Fruit fly (Drosophila melanogaster) whole organism, embryonic: ENCODE data around the gene CG7675.

Experiments
- Blimp-1 ChIP-seq: fragments of 200-800 bp; sonication (Bioruptor generic); optimal IDR thresholded peaks from 3 replicates; lab custom pipeline; 2018; ENCODE audit warnings: missing biosample characterization, missing genetic modification characterization, mild to moderate bottlenecking, moderate library complexity, missing genetic modification reagents
- Bteb2 ChIP-seq: fragments of 200-800 bp; sonication (Bioruptor generic); optimal IDR thresholded peaks from 2 replicates; lab custom pipeline; 2016; ENCODE audit warnings: missing biosample characterization, missing genetic modification characterization
- CG10209 ChIP-seq: fragments of 200-800 bp; sonication (Bioruptor generic); optimal IDR thresholded peaks from 3 replicates; lab custom pipeline; 2017; ENCODE audit warnings: missing biosample characterization, mild to moderate bottlenecking, missing genetic modification characterization, missing genetic modification reagents
- CG10543 ChIP-seq: fragments of 200-800 bp; sonication (Bioruptor generic); optimal IDR thresholded peaks from 3 replicates; lab custom pipeline; 2017; ENCODE audit warnings: missing biosample characterization, mild to moderate bottlenecking, missing genetic modification characterization, moderate library complexity
- CG11696 ChIP-seq: fragments of 200-800 bp; sonication (Bioruptor generic); IDR thresholded peaks from 2 replicates; pipeline ENCODE4 v1.3.6; 2022; ENCODE audit warnings: missing biosample characterization, missing genetic modification characterization
- CG1233 ChIP-seq: fragments of 200-800 bp; sonication (Bioruptor generic); optimal IDR thresholded peaks from 4 replicates; lab custom pipeline; 2018; ENCODE audit warnings: missing biosample characterization, mild to moderate bottlenecking, missing genetic modification characterization
- CG12942 ChIP-seq: fragments of 200-800 bp; sonication (Bioruptor generic); optimal IDR thresholded peaks from 3 replicates; lab custom pipeline; 2016; ENCODE audit warnings: missing biosample characterization, missing genetic modification characterization
- CG14014 ChIP-seq: fragments of 200-800 bp; sonication (Bioruptor generic); IDR thresholded peaks from 2 replicates; pipeline ENCODE4 v1.3.6; 2022; ENCODE audit warnings: missing biosample characterization, missing genetic modification characterization
- CG1602 ChIP-seq: fragments of 200-800 bp; sonication (Bioruptor generic); optimal IDR thresholded peaks from 3 replicates; lab custom pipeline; 2016; ENCODE audit warnings: missing biosample characterization, missing genetic modification characterization
- CG17612 ChIP-seq: fragments of 200-800 bp; sonication (Bioruptor generic); IDR thresholded peaks from 2 replicates; pipeline ENCODE4 v1.3.6; 2022; ENCODE audit warnings: missing biosample characterization, missing genetic modification characterization
- CG17912 ChIP-seq: fragments of 200-800 bp; sonication (Bioruptor generic); optimal IDR thresholded peaks from 2 replicates; lab custom pipeline; 2018; ENCODE audit warnings: missing biosample characterization, mild to moderate bottlenecking, missing genetic modification characterization
- CG18599 ChIP-seq: fragments of 200-800 bp; sonication (Bioruptor generic); optimal IDR thresholded peaks from 3 replicates; lab custom pipeline; 2017; ENCODE audit warnings: missing biosample characterization, missing genetic modification characterization, mild to moderate bottlenecking, moderate library complexity, missing genetic modification reagents
- CG2129 ChIP-seq: fragments of 200-800 bp; sonication (Bioruptor generic); IDR thresholded peaks from 2 replicates; pipeline ENCODE4 v1.3.6; 2022; ENCODE audit warnings: missing biosample characterization, missing genetic modification characterization; ENCODE audit not compliant: partially characterized antibody
- CG30020 ChIP-seq: fragments of 200-800 bp; optimal IDR thresholded peaks from 2 replicates; lab custom pipeline; 2019; ENCODE audit warnings: missing biosample characterization, mild to moderate bottlenecking, missing genetic modification characterization, moderate library complexity
- CG30431 ChIP-seq: fragments of 200-800 bp; sonication (Bioruptor generic); optimal IDR thresholded peaks from 2 replicates; lab custom pipeline; 2017; ENCODE audit warnings: missing biosample characterization, missing genetic modification characterization
- CG32772 ChIP-seq: fragments of 200-800 bp; sonication (Bioruptor generic); IDR thresholded peaks from 2 replicates; pipeline ENCODE4 v1.3.6; 2022; ENCODE audit warnings: missing biosample characterization, missing genetic modification characterization
- CG33213 ChIP-seq: fragments of 200-800 bp; sonication (Bioruptor generic); optimal IDR thresholded peaks from 3 replicates; lab custom pipeline; 2016; ENCODE audit warnings: missing biosample characterization, missing genetic modification characterization
- CG4617 ChIP-seq: fragments of 200-800 bp; sonication (Bioruptor generic); optimal IDR thresholded peaks from 3 replicates; lab custom pipeline; 2016; ENCODE audit warnings: missing biosample characterization, missing genetic modification characterization, borderline replicate concordance
- CG4707 ChIP-seq: fragments of 200-800 bp; sonication (Bioruptor generic); optimal IDR thresholded peaks from 2 replicates; lab custom pipeline; 2018; ENCODE audit warnings: missing biosample characterization, mild to moderate bottlenecking, missing genetic modification characterization, moderate library complexity
- CG7745 ChIP-seq: fragments of 200-800 bp; sonication (Bioruptor generic); optimal IDR thresholded peaks from 2 replicates; lab custom pipeline; 2018; ENCODE audit warnings: missing biosample characterization, mild to moderate bottlenecking, missing genetic modification characterization, moderate library complexity
- CG8089 ChIP-seq: fragments of 200-800 bp; sonication (Bioruptor generic); optimal IDR thresholded peaks from 3 replicates; lab custom pipeline; 2016; ENCODE audit warnings: missing biosample characterization, missing genetic modification characterization
- CG9609 ChIP-seq: fragments of 200-800 bp; sonication (Bioruptor generic); optimal IDR thresholded peaks from 3 replicates; lab custom pipeline; 2016; ENCODE audit warnings: missing biosample characterization, missing genetic modification characterization
- Camta ChIP-seq: fragments of 200-800 bp; sonication (Bioruptor generic); optimal IDR thresholded peaks from 2 replicates; lab custom pipeline; 2016; ENCODE audit warnings: missing biosample characterization, missing genetic modification characterization
- Dip3 ChIP-seq: fragments of 200-800 bp; sonication (Bioruptor generic); optimal IDR thresholded peaks from 3 replicates; lab custom pipeline; 2016; ENCODE audit warnings: missing biosample characterization, missing genetic modification characterization
- Dll ChIP-seq: fragments of 200-800 bp; sonication (Bioruptor generic); IDR thresholded peaks from 4 replicates; pipeline ENCODE4 v1.3.6; 2022; ENCODE audit warnings: missing biosample characterization, missing genetic modification characterization; ENCODE audit not compliant: partially characterized antibody
- H2.0 ChIP-seq: fragments of 200-800 bp; sonication (Bioruptor generic); IDR thresholded peaks from 2 replicates; pipeline ENCODE4 v1.3.6; 2022; ENCODE audit warnings: missing biosample characterization, missing genetic modification characterization
- Hey ChIP-seq: fragments of 200-800 bp; sonication (Bioruptor generic); optimal IDR thresholded peaks from 3 replicates; lab custom pipeline; 2018; ENCODE audit warnings: missing biosample characterization, mild to moderate bottlenecking, missing genetic modification characterization
- HmgZ ChIP-seq: fragments of 200-800 bp; sonication (Bioruptor generic); optimal IDR thresholded peaks from 2 replicates; lab custom pipeline; 2018; ENCODE audit warnings: missing biosample characterization, mild to moderate bottlenecking, missing genetic modification characterization
- Jarid2 ChIP-seq: fragments of 200-800 bp; sonication (Bioruptor generic); optimal IDR thresholded peaks from 3 replicates; lab custom pipeline; 2017; ENCODE audit warnings: mild to moderate bottlenecking, missing biosample characterization, missing genetic modification reagents, missing genetic modification characterization
- Lpt ChIP-seq: fragments of >200 bp; optimal IDR thresholded peaks from 2 replicates; lab custom pipeline; 2018; ENCODE audit warnings: missing biosample characterization, missing genetic modification characterization
- Mes4 ChIP-seq: fragments of 200-800 bp; sonication (Bioruptor generic); optimal IDR thresholded peaks from 2 replicates; lab custom pipeline; 2016; ENCODE audit warnings: missing biosample characterization, missing genetic modification characterization
- Nf-YC ChIP-seq: fragments of 200-800 bp; optimal IDR thresholded peaks from 3 replicates; lab custom pipeline; 2019; ENCODE audit warnings: missing biosample characterization, mild to moderate bottlenecking, missing genetic modification characterization, moderate library complexity
- Oaz ChIP-seq: fragments of 200-800 bp; sonication (Bioruptor generic); IDR thresholded peaks from 2 replicates; pipeline ENCODE4 v1.3.6; 2022; ENCODE audit warnings: missing biosample characterization, missing genetic modification characterization
- Scr ChIP-seq: fragments of 200-800 bp; sonication (Bioruptor generic); IDR thresholded peaks from 2 replicates; pipeline ENCODE4 v1.3.6; 2022; ENCODE audit warnings: missing biosample characterization, missing genetic modification characterization; ENCODE audit not compliant: partially characterized antibody
- Sry-β ChIP-seq: fragments of 200-800 bp; sonication (Bioruptor generic); optimal IDR thresholded peaks from 2 replicates; lab custom pipeline; 2018; ENCODE audit warnings: missing biosample characterization, mild to moderate bottlenecking, missing genetic modification characterization, moderate library complexity
- bowl ChIP-seq: fragments of 200-800 bp; sonication (Bioruptor generic); IDR thresholded peaks from 2 replicates; pipeline ENCODE4 v1.3.6; 2022; ENCODE audit warnings: missing biosample characterization, missing genetic modification characterization
- bsh ChIP-seq, 2 experiments: fragments of 200-800 bp; sonication (Bioruptor generic); optimal IDR thresholded peaks; 2 replicates each; lab custom pipeline; 2017 to 2018; ENCODE audit warnings: mild to moderate bottlenecking in 2 of 2, missing biosample characterization in 2 of 2, missing genetic modification characterization in 2 of 2, moderate library complexity in 1 of 2
- chn ChIP-seq: fragments of 200-800 bp; sonication (Bioruptor generic); optimal IDR thresholded peaks from 2 replicates; lab custom pipeline; 2016; ENCODE audit warnings: missing biosample characterization, missing genetic modification characterization
- fd96Cb ChIP-seq: fragments of 200-800 bp; sonication (Bioruptor generic); optimal IDR thresholded peaks from 2 replicates; lab custom pipeline; 2018; ENCODE audit warnings: missing biosample characterization, mild to moderate bottlenecking, missing genetic modification characterization, moderate library complexity
- jigr1 ChIP-seq: fragments of 200-800 bp; sonication (Bioruptor generic); IDR thresholded peaks from 3 replicates; pipeline ENCODE4 v1.3.6; 2022; ENCODE audit warnings: missing biosample characterization, missing genetic modification characterization
- lab ChIP-seq: fragments of 200-800 bp; sonication (Bioruptor generic); optimal IDR thresholded peaks from 3 replicates; lab custom pipeline; 2017; ENCODE audit warnings: missing biosample characterization, missing genetic modification characterization, mild to moderate bottlenecking, moderate library complexity, missing genetic modification reagents
- lola ChIP-seq, 3 experiments: fragments of >200 bp in 2 of 3; fragments of 200-800 bp in 1 of 3; sonication (Bioruptor generic) in 1 of 3; optimal IDR thresholded peaks; 2 replicates each; lab custom pipeline; 2017 to 2019; ENCODE audit warnings: missing biosample characterization in 3 of 3, missing genetic modification characterization in 3 of 3, mild to moderate bottlenecking in 1 of 3, moderate library complexity in 1 of 3
- odd ChIP-seq: fragments of 200-800 bp; sonication (Bioruptor generic); optimal IDR thresholded peaks from 2 replicates; lab custom pipeline; 2017; ENCODE audit warnings: missing biosample characterization, mild to moderate bottlenecking, missing genetic modification characterization
- row ChIP-seq: fragments of 200-800 bp; sonication (Bioruptor generic); IDR thresholded peaks from 3 replicates; pipeline ENCODE4 v1.3.6; 2022; ENCODE audit warnings: missing biosample characterization, missing genetic modification characterization
- shn ChIP-seq: fragments of 200-800 bp; sonication (Bioruptor generic); optimal IDR thresholded peaks from 3 replicates; lab custom pipeline; 2016; ENCODE audit warnings: missing biosample characterization, missing genetic modification characterization
- toy ChIP-seq: fragments of 200-800 bp; sonication (Bioruptor generic); IDR thresholded peaks from 2 replicates; pipeline ENCODE4 v1.3.6; 2022; ENCODE audit warnings: missing biosample characterization, missing genetic modification characterization
- trem ChIP-seq: fragments of 200-800 bp; optimal IDR thresholded peaks from 3 replicates; lab custom pipeline; 2019; ENCODE audit warnings: missing biosample characterization, mild to moderate bottlenecking, missing genetic modification characterization, moderate library complexity
- z ChIP-seq: fragments of 200-800 bp; sonication (Bioruptor generic); IDR thresholded peaks from 3 replicates; pipeline ENCODE4 v1.3.6; 2022; ENCODE audit warnings: missing biosample characterization, missing genetic modification characterization
- zfh1 ChIP-seq: fragments of 200-800 bp; sonication (Bioruptor generic); IDR thresholded peaks from 3 replicates; pipeline ENCODE4 v1.3.6; 2022; ENCODE audit warnings: missing biosample characterization, missing genetic modification characterization

Gene CG7675

dm6 chr3R:18365978-18366643, 14.9 kb downstream of the CG7675 start, which contains the start of the genes WRNexo and Nup43 (continued):
- TF ChIP-seq bowl (GFP tag; lab: Robert Waterston, UW) = no peak
- peak; percentile 28 for TF ChIP-seq CG12942 (GFP tag; lab: Kevin White, UChicago)
- no peak for TF ChIP-seq Lpt
- TF ChIP-seq Dip3 (GFP tag; lab: Kevin White, UChicago) = peak; percentile 7
- no peak for TF ChIP-seq Sry-β (GFP tag; lab: Kevin White, UChicago)
- no peak for TF ChIP-seq CG17912 (GFP tag; lab: Kevin White, UChicago)
- no peak for TF ChIP-seq Scr
- peak; percentile 54; the same call in 2 of the 3 replicates for TF ChIP-seq zfh1 (GFP tag; lab: Robert Waterston, UW)
- peak; percentile 34; the same call in 1 of the 2 replicates for TF ChIP-seq CG32772 (GFP tag; lab: Robert Waterston, UW)
- no peak for TF ChIP-seq Jarid2 (GFP tag; lab: Kevin White, UChicago)
- TF ChIP-seq CG1602 (GFP tag; lab: Kevin White, UChicago) = peak; percentile 36
- TF ChIP-seq bsh (GFP tag; optimal IDR thresholded peaks at IDR 0.05; lab: Kevin White, UChicago) = no peak
- TF ChIP-seq CG14014 (GFP tag; lab: Robert Waterston, UW) = peak; percentile 43; the same call in 1 of the 2 replicates
- TF ChIP-seq Oaz (GFP tag; lab: Robert Waterston, UW) = no peak
- TF ChIP-seq lab (GFP tag; lab: Kevin White, UChicago) = no peak
- no peak for TF ChIP-seq Bteb2 (GFP tag; lab: Kevin White, UChicago)
- TF ChIP-seq CG4617 (GFP tag; lab: Kevin White, UChicago) = no peak
- TF ChIP-seq fd96Cb = peak; percentile 40
- TF ChIP-seq CG2129 (GFP tag; lab: Robert Waterston, UW) = no peak
- no peak for TF ChIP-seq CG33213 (GFP tag; lab: Kevin White, UChicago)
- TF ChIP-seq CG8089 = no peak
- TF ChIP-seq odd (GFP tag; lab: Kevin White, UChicago) = no peak
- TF ChIP-seq Camta (GFP tag; lab: Kevin White, UChicago) = peak; percentile 3
- no peak for TF ChIP-seq jigr1 (GFP tag; lab: Robert Waterston, UW)
- peak in 1 of 3 experiments; percentile 53 for TF ChIP-seq lola (GFP tag; optimal IDR thresholded peaks at IDR 0.05; lab: Kevin White, UChicago)
- peak; percentile 72 for TF ChIP-seq row (GFP tag; lab: Robert Waterston, UW)
- peak; percentile 72 for TF ChIP-seq CG30020 (tag; lab: Kevin White, UChicago)
- TF ChIP-seq Dll (GFP tag; lab: Robert Waterston, UW) = no peak
- TF ChIP-seq CG9609 = peak; percentile 29
- TF ChIP-seq CG18599 (GFP tag; lab: Kevin White, UChicago) = no peak
- TF ChIP-seq CG4707 (GFP tag; lab: Kevin White, UChicago) = no peak
- TF ChIP-seq toy (GFP tag; lab: Robert Waterston, UW) = no peak
- TF ChIP-seq HmgZ (tag; lab: Kevin White, UChicago) = no peak
- TF ChIP-seq Hey = no peak
- no peak for TF ChIP-seq Mes4
- TF ChIP-seq CG7745 (tag; lab: Kevin White, UChicago) = no peak
- no peak for TF ChIP-seq Blimp-1
- TF ChIP-seq CG10543 = no peak
- TF ChIP-seq CG30431 (GFP tag; lab: Kevin White, UChicago) = no peak
- TF ChIP-seq CG17612 (GFP tag; lab: Robert Waterston, UW) = no peak
- no peak for TF ChIP-seq CG1233 (GFP tag; lab: Kevin White, UChicago)
- peak; percentile 37 for TF ChIP-seq CG10209 (GFP tag; lab: Kevin White, UChicago)
- peak; percentile 37 for TF ChIP-seq H2.0 (GFP tag; lab: Robert Waterston, UW)
- peak; percentile 45 for TF ChIP-seq trem
- no peak for TF ChIP-seq CG11696 (GFP tag; lab: Robert Waterston, UW)
- no peak for TF ChIP-seq z (GFP tag; lab: Robert Waterston, UW)
- peak; percentile 33 for TF ChIP-seq chn (GFP tag; lab: Kevin White, UChicago)
- peak; percentile 17 for TF ChIP-seq shn (GFP tag; lab: Kevin White, UChicago)
- TF ChIP-seq Nf-YC (tag; lab: Kevin White, UChicago) = peak; percentile 33
